Fruit fly (Drosophila melanogaster): ENCODE measurements around the gene VhaAC39-2.

DNA sequence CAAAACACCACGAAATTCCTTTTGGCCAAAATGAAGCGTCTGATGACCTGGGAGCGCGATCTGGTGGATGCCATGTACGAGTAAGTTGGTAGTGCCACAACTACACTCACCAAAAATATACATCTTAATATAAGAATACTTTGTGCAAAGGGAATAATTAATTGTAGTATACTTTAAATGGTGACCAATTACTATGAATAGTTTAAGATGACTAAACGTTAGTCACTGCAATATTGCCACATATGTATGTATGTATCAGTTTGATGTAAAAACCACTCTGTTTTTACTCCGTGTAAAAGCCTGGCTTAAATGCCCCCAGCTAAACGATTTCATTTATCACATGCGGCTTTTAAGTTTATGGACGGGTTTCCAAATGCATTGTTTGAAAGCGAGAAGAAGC lies 15.6 kb upstream of the VhaAC39-2 start:
- no peak for TF ChIP-seq ttk (optimal IDR thresholded peaks at IDR 0.05)
- TF ChIP-seq insv (optimal IDR thresholded peaks at IDR 0.05): no peak
- no peak for TF ChIP-seq Myc (optimal IDR thresholded peaks at IDR 0.05)
- no peak for TF ChIP-seq h (optimal IDR thresholded peaks at IDR 0.05)
